Worm (Caenorhabditis elegans): ENCODE data around the gene ets-9.

ets-9 gene

ce11 chrX:4260297-4260696 is 19.2 kb upstream of the ets-9 start, which contains the start of gene C52B9.4:
TSS of gene C52B9.4 (plus strand) at chrX:4260652.
- TF ChIP-seq nhr-80 (tag; optimal IDR thresholded peaks at IDR 0.05) (peak; percentile 16), snpc-1.1 (tag; optimal IDR thresholded peaks at IDR 0.05; ENCODE audit: insufficient read depth) (no peak), aptf-2 (GFP tag; conservative IDR thresholded peaks at IDR 0.05) (0 out of 2 replicates have a peak, but pooled peaks have one; percentile 47), attf-5 (GFP tag; optimal IDR thresholded peaks at IDR 0.05) (peak; percentile 19), let-607 (tag; optimal IDR thresholded peaks at IDR 0.05) (peak in 1 of 2 experiments; percentile 8), hmg-1.2 (GFP tag; IDR thresholded peaks at IDR 0.05) (peak; percentile 56; the same call in 1 of the 2 replicates), ztf-22 (GFP tag; optimal IDR thresholded peaks at IDR 0.05) (no peak), repo-1 (tag; optimal IDR thresholded peaks at IDR 0.05) (no peak), Y53G8AR.9 (GFP tag; conservative IDR thresholded peaks at IDR 0.05) (no peak), lin-40 (tag; optimal IDR thresholded peaks at IDR 0.05) (peak; percentile 28), ceh-40 (GFP tag; IDR thresholded peaks at IDR 0.05) (no peak), somi-1 (GFP tag; optimal IDR thresholded peaks at IDR 0.05) (no peak), ztf-28 (GFP tag; IDR thresholded peaks at IDR 0.05) (no peak)

DNA sequence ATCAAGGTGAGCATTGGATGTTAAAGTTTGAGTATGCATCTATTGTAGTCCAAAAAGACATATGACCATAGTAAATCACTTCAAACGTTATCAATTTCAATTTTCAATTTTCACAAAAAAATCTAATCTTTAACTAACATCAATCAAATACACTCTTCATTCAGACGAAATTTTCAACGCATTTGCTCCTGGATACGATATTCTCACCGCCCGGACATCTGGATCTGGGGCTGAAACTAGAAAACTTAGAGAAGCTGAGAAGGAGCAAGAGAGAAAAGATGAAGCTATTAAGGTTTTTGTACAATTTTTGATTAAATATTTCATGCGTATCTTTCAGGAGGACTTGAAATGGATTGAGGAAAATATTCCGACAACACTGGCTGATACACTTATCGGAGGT is 15.7 kb upstream of the ets-9 start:
- TF ChIP-seq ets-4 (GFP tag; optimal IDR thresholded peaks at IDR 0.05) (no peak), nfyb-1 (GFP tag; IDR thresholded peaks at IDR 0.05) (no peak), pha-4 (tag; optimal IDR thresholded peaks at IDR 0.05) (no peak), ztf-18 (tag; optimal IDR thresholded peaks at IDR 0.05) (no peak), chd-7 (tag; optimal IDR thresholded peaks at IDR 0.05) (no peak), mes-4 (tag; optimal IDR thresholded peaks at IDR 0.05) (no peak), ztf-26 (tag; optimal IDR thresholded peaks at IDR 0.05) (no peak), egrh-3 (GFP tag; IDR thresholded peaks at IDR 0.05) (no peak), cebp-1 (GFP tag; IDR thresholded peaks at IDR 0.05) (no peak), cebp-1 (tag; optimal IDR thresholded peaks at IDR 0.05) (no peak), Y95B8A.8 (GFP tag; IDR thresholded peaks at IDR 0.05) (no peak), atf-7 (tag; optimal IDR thresholded peaks at IDR 0.05) (no peak), K11D2.4 (GFP tag; IDR thresholded peaks at IDR 0.05) (no peak), ztf-28 (GFP tag; IDR thresholded peaks at IDR 0.05) (no peak), unc-62 (GFP tag; optimal IDR thresholded peaks at IDR 0.05) (no peak), nhr-27 (tag; optimal IDR thresholded peaks at IDR 0.05) (no peak), hmg-20 (GFP tag; IDR thresholded peaks at IDR 0.05) (no peak)

DNA sequence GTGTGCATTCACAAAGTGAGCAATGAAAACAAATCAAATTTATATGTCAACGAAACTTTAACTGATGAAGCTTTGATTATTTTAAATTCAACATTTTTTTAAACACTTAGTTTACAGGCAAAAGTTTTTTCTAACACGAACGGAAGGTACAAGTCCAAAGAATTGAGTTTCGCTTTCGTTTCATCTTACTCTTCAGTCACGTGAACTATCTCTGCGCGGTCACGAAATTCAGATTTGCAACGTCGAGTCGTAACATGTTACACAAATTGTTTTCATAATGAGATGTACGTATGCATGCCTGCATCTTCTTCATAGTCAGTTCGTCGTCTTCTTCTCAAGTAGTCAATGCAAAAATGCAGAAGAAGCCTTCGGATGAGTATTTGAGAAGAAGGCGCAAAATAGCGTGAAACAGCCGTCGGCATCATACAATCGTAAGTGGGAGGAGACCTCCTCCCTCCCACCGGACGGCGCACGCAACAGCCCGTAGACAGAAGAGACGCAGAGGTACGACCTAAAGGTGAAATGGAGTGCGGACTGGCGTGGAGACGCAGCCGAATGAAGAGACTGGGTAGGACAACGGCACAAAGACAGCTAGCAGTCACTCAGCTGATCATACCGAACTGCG is 14.1 kb upstream of the ets-9 start, which contains the start of gene coel-1:
Gene coel-1, plus strand, starts transcription at position 381 of the 625 bp plus-strand sequence.
- TF ChIP-seq dpff-1 (tag; optimal IDR thresholded peaks at IDR 0.05) (no peak), nhr-120 (GFP tag; IDR thresholded peaks at IDR 0.05) (no peak), madf-6 (GFP tag; IDR thresholded peaks at IDR 0.05) (no peak), ztf-6 (GFP tag; IDR thresholded peaks at IDR 0.05) (no peak), ama-1 (optimal IDR thresholded peaks at IDR 0.05) (no peak), ama-1 (GFP tag; optimal IDR thresholded peaks at IDR 0.05) (no peak), F23B12.7 (tag; optimal IDR thresholded peaks at IDR 0.05; ENCODE audit: insufficient read depth) (no peak), let-526 (GFP tag; IDR thresholded peaks at IDR 0.05) (no peak), xnd-1 (tag; optimal IDR thresholded peaks at IDR 0.05) (no peak), hlh-26 (GFP tag; conservative IDR thresholded peaks at IDR 0.05) (no peak), pha-4 (tag; optimal IDR thresholded peaks at IDR 0.05) (no peak), die-1 (tag; optimal IDR thresholded peaks at IDR 0.05) (no peak), ztf-28 (GFP tag; IDR thresholded peaks at IDR 0.05) (no peak), madf-10 (tag; optimal IDR thresholded peaks at IDR 0.05) (no peak), madf-8 (GFP tag; conservative IDR thresholded peaks at IDR 0.05) (no peak), hmg-1.2 (GFP tag; IDR thresholded peaks at IDR 0.05) (peak; percentile 64; the same call in 1 of the 2 replicates), bed-2 (GFP tag; IDR thresholded peaks at IDR 0.05) (0 out of 2 replicates have a peak, but pooled peaks have one; percentile 26), somi-1 (GFP tag; optimal IDR thresholded peaks at IDR 0.05) (no peak), zim-3 (tag; optimal IDR thresholded peaks at IDR 0.05) (no peak), ztf-22 (GFP tag; optimal IDR thresholded peaks at IDR 0.05) (no peak), F52B5.7 (tag; optimal IDR thresholded peaks at IDR 0.05) (no peak), zfh-2 (GFP tag; conservative IDR thresholded peaks at IDR 0.05) (peak; percentile 89), aptf-2 (GFP tag; conservative IDR thresholded peaks at IDR 0.05) (no peak)

Data from whole organism, young adult.